Worm (Caenorhabditis elegans) whole organism, L2 larva: ENCODE measurements around the gene tnt-3.

Experiments used
- aly-2 ChIP-seq: fragments of 150-350 bp; optimal IDR thresholded peaks from 2 replicates; lab custom pipeline; 2014; ENCODE audit warnings: missing biosample characterization, missing genetic modification characterization
- blmp-1 ChIP-seq: sonication (generic microtip); optimal IDR thresholded peaks from 2 replicates; lab custom pipeline; 2017; ENCODE audit warnings: missing genetic modification characterization, mild to moderate bottlenecking, missing compliant biosample characterization, antibody characterized with exemption, moderate library complexity; ENCODE audit not compliant: insufficient read depth
- ceh-16 ChIP-seq: fragments of 150-350 bp; optimal IDR thresholded peaks from 2 replicates; lab custom pipeline; 2014; ENCODE audit warnings: missing biosample characterization, missing genetic modification characterization
- ceh-82 ChIP-seq: fragments of 150-350 bp; optimal IDR thresholded peaks from 2 replicates; lab custom pipeline; 2014; ENCODE audit warnings: missing biosample characterization, missing genetic modification characterization
- crh-2 ChIP-seq: sonication (generic microtip); optimal IDR thresholded peaks from 2 replicates; lab custom pipeline; 2017; ENCODE audit warnings: missing biosample characterization, missing genetic modification characterization
- dmd-4 ChIP-seq: sonication (generic microtip); optimal IDR thresholded peaks from 2 replicates; lab custom pipeline; 2017; ENCODE audit warnings: missing biosample characterization, missing genetic modification characterization
- elt-1 ChIP-seq: fragments of 150-350 bp; optimal IDR thresholded peaks from 2 replicates; lab custom pipeline; 2014; ENCODE audit warnings: missing biosample characterization, missing genetic modification characterization
- elt-3 ChIP-seq: sonication (generic microtip); optimal IDR thresholded peaks from 2 replicates; lab custom pipeline; 2017; ENCODE audit warnings: missing biosample characterization, missing genetic modification characterization
- lin-11 ChIP-seq: fragments of 150-350 bp; sonication (generic microtip); optimal IDR thresholded peaks from 2 replicates; lab custom pipeline; 2014; ENCODE audit warnings: missing biosample characterization, missing genetic modification characterization, inconsistent platforms, mixed read lengths
- lsy-2 ChIP-seq, 2 experiments: fragments of 150-350 bp in 1 of 2; sonication (generic microtip) in 1 of 2; optimal IDR thresholded peaks; 2 replicates each; lab custom pipeline; 2014 to 2017; ENCODE audit warnings: missing biosample characterization in 2 of 2, missing genetic modification characterization in 2 of 2
- mab-5 ChIP-seq: fragments of 150-350 bp; optimal IDR thresholded peaks from 2 replicates; lab custom pipeline; 2014; ENCODE audit warnings: missing biosample characterization, missing genetic modification characterization
- mdl-1 ChIP-seq, 2 experiments: fragments of 150-350 bp in 1 of 2; sonication (generic microtip) in 1 of 2; optimal IDR thresholded peaks; 2 replicates each; lab custom pipeline; 2017; ENCODE audit warnings: missing biosample characterization in 2 of 2, missing genetic modification characterization in 2 of 2
- nhr-10 ChIP-seq: sonication (generic microtip); optimal IDR thresholded peaks from 2 replicates; lab custom pipeline; 2017; ENCODE audit warnings: missing biosample characterization, missing genetic modification characterization
- nhr-11 ChIP-seq: fragments of 150-350 bp; optimal IDR thresholded peaks from 2 replicates; lab custom pipeline; 2014; ENCODE audit warnings: missing biosample characterization, missing genetic modification characterization
- nhr-129 ChIP-seq: fragments of 150-350 bp; optimal IDR thresholded peaks from 2 replicates; lab custom pipeline; 2014; ENCODE audit warnings: missing biosample characterization, missing genetic modification characterization
- nhr-21 ChIP-seq: fragments of 150-350 bp; optimal IDR thresholded peaks from 2 replicates; lab custom pipeline; 2014; ENCODE audit warnings: missing biosample characterization, missing genetic modification characterization
- nhr-23 ChIP-seq: fragments of 150-350 bp; optimal IDR thresholded peaks from 2 replicates; lab custom pipeline; 2014; ENCODE audit warnings: missing biosample characterization, missing genetic modification reagents, missing genetic modification characterization
- nhr-25 ChIP-seq: fragments of 150-350 bp; sonication (generic microtip); optimal IDR thresholded peaks from 3 replicates; lab custom pipeline; 2014; ENCODE audit warnings: missing biosample characterization, missing genetic modification characterization
- nhr-6 ChIP-seq: fragments of 150-350 bp; optimal IDR thresholded peaks from 2 replicates; lab custom pipeline; 2014; ENCODE audit warnings: missing biosample characterization, missing genetic modification characterization
- peb-1 ChIP-seq: fragments of 150-350 bp; optimal IDR thresholded peaks from 2 replicates; lab custom pipeline; 2014; ENCODE audit warnings: missing biosample characterization, missing genetic modification characterization
- sma-3 ChIP-seq: sonication (generic microtip); optimal IDR thresholded peaks from 2 replicates; lab custom pipeline; 2016; ENCODE audit warnings: missing genetic modification reagents, missing genetic modification characterization, missing compliant biosample characterization
- sma-9 ChIP-seq, 2 experiments: fragments of 150-350 bp in 1 of 2; sonication (generic microtip) in 1 of 2; optimal IDR thresholded peaks; 2 replicates each; lab custom pipeline; 2014 to 2016; ENCODE audit warnings: missing genetic modification characterization in 2 of 2, mild to moderate bottlenecking in 1 of 2, missing biosample characterization in 1 of 2, missing compliant biosample characterization in 1 of 2, missing genetic modification reagents in 1 of 2, moderate library complexity in 1 of 2
- snpc-4 ChIP-seq: fragments of 150-350 bp; optimal IDR thresholded peaks from 2 replicates; lab custom pipeline; 2014; ENCODE audit warnings: missing biosample characterization, missing genetic modification characterization
- unc-39 ChIP-seq: fragments of 150-350 bp; optimal IDR thresholded peaks from 2 replicates; lab custom pipeline; 2014; ENCODE audit warnings: missing biosample characterization, missing genetic modification characterization
- unc-55 ChIP-seq: fragments of 150-350 bp; sonication (generic microtip); optimal IDR thresholded peaks from 3 replicates; lab custom pipeline; 2014; ENCODE audit warnings: missing biosample characterization, missing genetic modification reagents, missing genetic modification characterization
- unc-62 ChIP-seq: fragments of 150-350 bp; optimal IDR thresholded peaks from 2 replicates; lab custom pipeline; 2014; ENCODE audit warnings: missing biosample characterization, missing genetic modification reagents, missing genetic modification characterization

tnt-3 gene

DNA sequence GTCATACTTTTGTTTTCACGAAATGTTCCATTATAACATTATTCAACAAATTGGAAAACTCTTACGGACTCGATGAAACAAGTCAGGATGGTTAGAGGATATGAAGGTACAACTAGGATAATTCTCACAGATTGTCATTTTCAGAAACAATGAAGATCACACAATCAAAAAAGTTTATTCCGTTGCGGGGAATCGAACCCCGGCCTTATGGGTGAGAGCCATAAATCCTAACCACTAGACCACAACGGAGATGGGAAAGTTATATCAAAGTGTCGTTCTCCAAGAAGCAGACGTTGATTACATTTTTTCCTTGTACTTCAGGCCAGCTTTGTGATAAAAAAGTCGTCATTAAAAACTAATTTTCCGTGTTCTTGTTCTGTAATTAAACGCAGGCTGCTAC lies 46.8 kb downstream of the tnt-3 start:
- peak; percentile 4 for TF ChIP-seq nhr-21
- TF ChIP-seq nhr-25 (tag; lab: Kevin White, UChicago) = no peak

DNA sequence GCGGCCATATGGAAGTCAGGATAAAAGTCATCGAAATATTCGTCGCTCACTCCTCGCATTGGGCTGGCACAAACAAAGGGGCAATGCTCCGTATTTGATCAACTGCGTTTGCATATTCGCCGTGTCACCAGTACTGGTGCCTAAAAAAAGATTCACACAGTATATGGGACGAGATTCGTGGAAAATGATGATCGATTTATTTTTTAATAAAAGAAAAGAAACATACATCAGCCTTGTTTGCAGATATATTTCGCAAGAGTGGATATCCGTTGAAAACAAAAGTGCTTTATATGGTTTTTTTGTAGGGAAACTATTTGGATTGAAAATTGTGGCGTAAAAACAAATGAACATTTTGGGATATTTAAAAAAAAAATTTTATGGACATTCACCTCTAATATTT lies 47.2 kb downstream of the tnt-3 start, which contains the start of gene latd-1:
Gene latd-1 (minus strand): TSS at position 101 of the 400 bp plus-strand sequence.
- TF ChIP-seq dmd-4 (tag; lab: Kevin White, UChicago) (no peak), lin-11 (tag; lab: Kevin White, UChicago) (no peak), mab-5 (tag; lab: Kevin White, UChicago) (no peak), unc-39 (tag; lab: Kevin White, UChicago) (no peak), sma-9 (GFP tag; optimal IDR thresholded peaks at IDR 0.05; lab: Kevin White, UChicago) (no peak), sma-9 (tag; optimal IDR thresholded peaks at IDR 0.05; lab: Kevin White, UChicago) (no peak), nhr-21 (no peak), elt-1 (tag; lab: Kevin White, UChicago) (no peak), crh-2 (tag; lab: Kevin White, UChicago) (no peak), peb-1 (tag; lab: Kevin White, UChicago) (no peak), nhr-129 (tag; lab: Kevin White, UChicago) (no peak), mdl-1 (tag; optimal IDR thresholded peaks at IDR 0.05; lab: Kevin White, UChicago) (no peak), nhr-10 (tag; lab: Kevin White, UChicago) (no peak), nhr-23 (no peak)

DNA sequence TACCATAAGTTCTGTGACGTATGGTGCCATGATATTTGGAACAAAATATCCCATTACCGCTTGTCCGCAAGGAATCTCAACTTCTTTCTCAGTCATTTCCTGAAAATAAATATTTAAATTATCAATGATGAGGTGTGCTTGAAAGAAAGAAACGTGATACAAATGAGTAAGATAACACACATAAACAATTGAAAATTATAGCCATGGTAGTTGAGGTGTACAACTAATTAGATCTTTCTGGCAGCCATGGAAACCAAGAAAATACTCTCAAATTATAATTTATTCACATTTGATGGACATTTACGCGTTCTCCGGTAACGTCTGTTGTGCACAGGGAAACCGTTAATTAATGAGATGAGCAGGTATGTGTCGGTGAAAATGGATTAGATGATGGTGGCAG lies 52.6 kb downstream of the tnt-3 start, which contains the start of gene C39D10.5:
Gene C39D10.5 (minus strand): TSS at position 101 of the 400 bp plus-strand sequence.
- TF ChIP-seq blmp-1 (tag; lab: Kevin White, UChicago) (no peak), nhr-21 (no peak), sma-3 (GFP tag; lab: Kevin White, UChicago) (no peak), nhr-129 (tag; lab: Kevin White, UChicago) (no peak), unc-62 (GFP tag; lab: Kevin White, UChicago) (no peak), nhr-25 (tag; lab: Kevin White, UChicago) (no peak), nhr-11 (tag; lab: Kevin White, UChicago) (no peak), crh-2 (tag; lab: Kevin White, UChicago) (no peak)

DNA sequence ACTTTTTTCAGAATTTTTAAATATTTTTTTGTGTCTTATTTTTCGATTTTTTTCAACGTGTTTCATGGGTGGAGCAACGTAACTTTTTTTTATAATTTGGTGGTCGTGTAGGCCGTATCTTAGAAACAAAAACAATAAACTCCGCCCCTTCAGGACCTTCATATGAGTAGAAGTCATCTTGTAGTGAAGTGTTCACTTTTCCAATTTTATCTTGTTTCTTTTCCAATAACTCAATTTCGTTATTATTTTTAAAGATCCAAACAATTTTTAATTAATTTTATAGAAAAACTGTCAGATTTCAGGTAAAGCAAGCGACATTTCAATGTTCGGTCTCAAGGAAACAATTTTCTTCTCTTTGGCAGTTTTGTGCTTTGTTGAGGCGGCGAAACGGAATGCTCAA lies 56.0 kb downstream of the tnt-3 start, which contains the start of gene C39D10.2:
Gene C39D10.2 (plus strand): TSS at position 301 of the 400 bp plus-strand sequence.
- no peak for TF ChIP-seq nhr-21
- no peak for TF ChIP-seq lin-11 (tag; lab: Kevin White, UChicago)
- no peak for TF ChIP-seq lsy-2 (tag; optimal IDR thresholded peaks at IDR 0.05; lab: Kevin White, UChicago)
- no peak for TF ChIP-seq crh-2 (tag; lab: Kevin White, UChicago)
- no peak for TF ChIP-seq ceh-16 (tag; lab: Kevin White, UChicago)
- TF ChIP-seq elt-3 (tag; lab: Kevin White, UChicago) = no peak
- TF ChIP-seq snpc-4 (tag; lab: Kevin White, UChicago) = no peak
- TF ChIP-seq unc-55 = no peak
- TF ChIP-seq nhr-25 (tag; lab: Kevin White, UChicago) = no peak
- TF ChIP-seq nhr-11 (tag; lab: Kevin White, UChicago) = no peak
- no peak for TF ChIP-seq unc-39 (tag; lab: Kevin White, UChicago)
- no peak for TF ChIP-seq sma-9 (GFP tag; optimal IDR thresholded peaks at IDR 0.05; lab: Kevin White, UChicago)
- TF ChIP-seq sma-9 (tag; optimal IDR thresholded peaks at IDR 0.05; lab: Kevin White, UChicago) = no peak
- TF ChIP-seq ceh-82 (tag; lab: Kevin White, UChicago) = no peak
- TF ChIP-seq aly-2 (tag; lab: Kevin White, UChicago) = no peak
- TF ChIP-seq elt-1 (tag; lab: Kevin White, UChicago) = no peak
- no peak for TF ChIP-seq nhr-6 (tag; lab: Kevin White, UChicago)
